Fruit fly (Drosophila melanogaster) whole organism, adult: Measurements from ENCODE around the gene Gld2.

ENCODE experiments used
- CG11617 ChIP-seq: fragments of 200-800 bp; sonication (Bioruptor generic); optimal IDR thresholded peaks from 2 replicates; lab custom pipeline; 2017; ENCODE audit warnings: mild to moderate bottlenecking, missing biosample characterization, missing genetic modification reagents, missing genetic modification characterization
- CG12768 ChIP-seq: fragments of 200-800 bp; sonication (Bioruptor generic); optimal IDR thresholded peaks from 2 replicates; lab custom pipeline; 2017; ENCODE audit warnings: missing biosample characterization, missing genetic modification characterization, mild to moderate bottlenecking, moderate library complexity, missing genetic modification reagents
- CG14711 ChIP-seq: fragments of 200-800 bp; sonication (Bioruptor generic); optimal IDR thresholded peaks from 2 replicates; lab custom pipeline; 2018; ENCODE audit warnings: missing biosample characterization, mild to moderate bottlenecking, missing genetic modification characterization, moderate library complexity
- CG1620 ChIP-seq: fragments of 200-800 bp; sonication (Bioruptor generic); optimal IDR thresholded peaks from 2 replicates; lab custom pipeline; 2016; ENCODE audit warnings: missing biosample characterization, missing genetic modification characterization
- CG33017 ChIP-seq: fragments of 200-800 bp; sonication (Bioruptor generic); optimal IDR thresholded peaks from 2 replicates; lab custom pipeline; 2018; ENCODE audit warnings: missing biosample characterization, mild to moderate bottlenecking, missing genetic modification characterization, moderate library complexity
- CG5204 ChIP-seq: fragments of 200-800 bp; sonication (Bioruptor generic); optimal IDR thresholded peaks from 2 replicates; lab custom pipeline; 2016; ENCODE audit warnings: missing biosample characterization, missing genetic modification characterization
- CG7045 ChIP-seq: fragments of 200-800 bp; sonication (Bioruptor generic); optimal IDR thresholded peaks from 2 replicates; lab custom pipeline; 2017; ENCODE audit warnings: missing biosample characterization, mild to moderate bottlenecking, missing genetic modification characterization
- CG7101 ChIP-seq: fragments of 200-800 bp; sonication (Bioruptor generic); optimal IDR thresholded peaks from 2 replicates; lab custom pipeline; 2018; ENCODE audit warnings: missing biosample characterization, mild to moderate bottlenecking, missing genetic modification characterization, moderate library complexity
- Clk ChIP-seq: fragments of 200-800 bp; sonication (Bioruptor generic); optimal IDR thresholded peaks from 2 replicates; lab custom pipeline; 2017; ENCODE audit warnings: missing biosample characterization, missing genetic modification characterization
- Hr96 ChIP-seq: fragments of 200-800 bp; sonication (Bioruptor generic); optimal IDR thresholded peaks from 2 replicates; lab custom pipeline; 2016; ENCODE audit warnings: missing biosample characterization, missing genetic modification characterization
- Mnt ChIP-seq: fragments of 200-800 bp; sonication (Bioruptor generic); optimal IDR thresholded peaks from 2 replicates; lab custom pipeline; 2016; ENCODE audit warnings: missing biosample characterization, mild to moderate bottlenecking, missing genetic modification characterization
- bab1 ChIP-seq: fragments of 200-800 bp; sonication (Bioruptor generic); optimal IDR thresholded peaks from 3 replicates; lab custom pipeline; 2019; ENCODE audit warnings: missing biosample characterization, mild to moderate bottlenecking, missing genetic modification characterization, moderate library complexity
- cic ChIP-seq: fragments of 200-800 bp; sonication (Bioruptor generic); optimal IDR thresholded peaks from 2 replicates; lab custom pipeline; 2017; ENCODE audit warnings: missing biosample characterization, mild to moderate bottlenecking, missing genetic modification characterization, moderate library complexity
- cnc ChIP-seq, 2 experiments: fragments of >200 bp; optimal IDR thresholded peaks; 2 replicates each; lab custom pipeline; 2017
- kay ChIP-seq: fragments of 200-800 bp; sonication (Bioruptor generic); peaks from one replicate; lab custom pipeline; 2016; ENCODE audit warnings: missing biosample characterization, missing genetic modification characterization, borderline replicate concordance
- ovo ChIP-seq: fragments of 200-800 bp; sonication (Bioruptor generic); optimal IDR thresholded peaks from 2 replicates; lab custom pipeline; 2016; ENCODE audit warnings: missing biosample characterization, missing genetic modification characterization
- pad ChIP-seq: fragments of 200-800 bp; sonication (Bioruptor generic); optimal IDR thresholded peaks from 3 replicates; lab custom pipeline; 2017; ENCODE audit warnings: missing biosample characterization, missing genetic modification characterization, mild to moderate bottlenecking, moderate library complexity, missing genetic modification reagents
- tj ChIP-seq: fragments of 200-800 bp; sonication (Bioruptor generic); optimal IDR thresholded peaks from 3 replicates; lab custom pipeline; 2017; ENCODE audit warnings: missing biosample characterization, mild to moderate bottlenecking, missing genetic modification characterization, moderate library complexity
- toe ChIP-seq: fragments of 200-800 bp; sonication (Bioruptor generic); optimal IDR thresholded peaks from 2 replicates; lab custom pipeline; 2016; ENCODE audit warnings: missing biosample characterization, missing genetic modification characterization

Gene Gld2

dm6 chr3R:22211524-22211923 lies at the start of gene Gld2:
TSS of gene Gld2 (plus strand) at chr3R:22211824.
- TF ChIP-seq cic (GFP tag; lab: Kevin White, UChicago) (no peak), cnc (optimal IDR thresholded peaks at IDR 0.05; lab: Kevin White, UChicago) (no peak), CG14711 (no peak), CG7101 (tag; lab: Kevin White, UChicago) (no peak), CG7045 (GFP tag; lab: Kevin White, UChicago) (no peak), toe (GFP tag; lab: Kevin White, UChicago) (no peak), kay (no peak), Clk (no peak), CG12768 (no peak)

- TF ChIP-seq CG1620 (GFP tag; lab: Kevin White, UChicago) (no peak), cic (GFP tag; lab: Kevin White, UChicago) (no peak), Hr96 (GFP tag; lab: Kevin White, UChicago) (no peak), bab1 (GFP tag; lab: Kevin White, UChicago) (no peak), pad (GFP tag; lab: Kevin White, UChicago) (no peak), CG5204 (GFP tag; lab: Kevin White, UChicago) (no peak), CG7101 (tag; lab: Kevin White, UChicago) (no peak), Mnt (GFP tag; lab: Kevin White, UChicago) (no peak), CG14711 (no peak), tj (no peak), cnc (optimal IDR thresholded peaks at IDR 0.05; lab: Kevin White, UChicago) (no peak), CG11617 (no peak), toe (GFP tag; lab: Kevin White, UChicago) (no peak)
Observed at dm6 chr3R:22163258-22163805, 48.3 kb upstream of the Gld2 start.

dm6 chr3R:22171576-22171975 lies 40.0 kb upstream of the Gld2 start:
- TF ChIP-seq CG33017 (tag; lab: Kevin White, UChicago) (no peak), tj (no peak), CG12768 (no peak), CG7101 (tag; lab: Kevin White, UChicago) (no peak), CG7045 (GFP tag; lab: Kevin White, UChicago) (no peak), Clk (no peak)

dm6 chr3R:22172454-22173413 lies 38.9 kb upstream of the Gld2 start:
- TF ChIP-seq cic (GFP tag; lab: Kevin White, UChicago) (peak; percentile 2), Clk (no peak), ovo (GFP tag; lab: Kevin White, UChicago) (no peak)

- TF ChIP-seq tj (no peak), toe (GFP tag; lab: Kevin White, UChicago) (no peak), kay (no peak), Mnt (GFP tag; lab: Kevin White, UChicago) (no peak), Hr96 (GFP tag; lab: Kevin White, UChicago) (no peak), CG33017 (tag; lab: Kevin White, UChicago) (no peak), cnc (optimal IDR thresholded peaks at IDR 0.05; lab: Kevin White, UChicago) (no peak), CG11617 (no peak), pad (GFP tag; lab: Kevin White, UChicago) (no peak), CG5204 (GFP tag; lab: Kevin White, UChicago) (no peak), cic (GFP tag; lab: Kevin White, UChicago) (no peak), CG7101 (tag; lab: Kevin White, UChicago) (no peak)
Observed at dm6 chr3R:22175745-22176144, 35.9 kb upstream of the Gld2 start.

- TF ChIP-seq CG12768 (no peak), cnc (optimal IDR thresholded peaks at IDR 0.05; lab: Kevin White, UChicago) (no peak), pad (GFP tag; lab: Kevin White, UChicago) (no peak), CG5204 (GFP tag; lab: Kevin White, UChicago) (no peak), Hr96 (GFP tag; lab: Kevin White, UChicago) (no peak), bab1 (GFP tag; lab: Kevin White, UChicago) (no peak), Clk (no peak), CG11617 (no peak)
Observed at dm6 chr3R:22182274-22182673, 29.4 kb upstream of the Gld2 start.

- no peak for TF ChIP-seq CG5204 (GFP tag; lab: Kevin White, UChicago)
Observed at dm6 chr3R:22182939-22183338, 28.7 kb upstream of the Gld2 start.

dm6 chr3R:22184077-22184476 lies 27.5 kb upstream of the Gld2 start:
- no peak for TF ChIP-seq CG5204 (GFP tag; lab: Kevin White, UChicago)
- peak; percentile 52 for TF ChIP-seq tj
